Fruit fly (Drosophila melanogaster) whole organism, embryonic: ENCODE measurements around the gene mTerf3.

Source experiments
- CG10267 ChIP-seq: fragments of 200-800 bp; sonication (Bioruptor generic); optimal IDR thresholded peaks from 2 replicates; lab custom pipeline; 2018; ENCODE audit warnings: missing biosample characterization, mild to moderate bottlenecking, missing genetic modification characterization, moderate library complexity
- CG10565 ChIP-seq: fragments of 200-800 bp; sonication (Bioruptor generic); optimal IDR thresholded peaks from 3 replicates; lab custom pipeline; 2016; ENCODE audit warnings: missing biosample characterization, mild to moderate bottlenecking, missing genetic modification characterization
- CG11456 ChIP-seq: fragments of 200-800 bp; sonication (Bioruptor generic); IDR thresholded peaks from 3 replicates; pipeline ENCODE4 v1.3.6; 2022; ENCODE audit warnings: missing biosample characterization, missing genetic modification characterization
- CG11695 ChIP-seq: fragments of 200-800 bp; sonication (Bioruptor generic); IDR thresholded peaks from 3 replicates; pipeline ENCODE4 v1.3.6; 2022; ENCODE audit warnings: missing biosample characterization, missing genetic modification characterization
- CG12155 ChIP-seq: fragments of 200-800 bp; sonication (Bioruptor generic); optimal IDR thresholded peaks from 3 replicates; lab custom pipeline; 2016; ENCODE audit warnings: missing biosample characterization, missing genetic modification characterization
- CG14667 ChIP-seq: fragments of 200-800 bp; sonication (Bioruptor generic); IDR thresholded peaks from 2 replicates; pipeline ENCODE4 v1.3.6; 2022; ENCODE audit warnings: missing biosample characterization, missing genetic modification characterization
- CG17912 ChIP-seq: fragments of 200-800 bp; sonication (Bioruptor generic); optimal IDR thresholded peaks from 2 replicates; lab custom pipeline; 2018; ENCODE audit warnings: missing biosample characterization, mild to moderate bottlenecking, missing genetic modification characterization
- CG30403 ChIP-seq: fragments of 200-800 bp; sonication (Bioruptor generic); optimal IDR thresholded peaks from 3 replicates; lab custom pipeline; 2016; ENCODE audit warnings: missing biosample characterization, missing genetic modification characterization
- CG3281 ChIP-seq: fragments of 200-800 bp; sonication (Bioruptor generic); optimal IDR thresholded peaks from 3 replicates; lab custom pipeline; 2017; ENCODE audit warnings: missing biosample characterization, mild to moderate bottlenecking, missing genetic modification characterization
- CG6272 ChIP-seq: fragments of 200-800 bp; sonication (Bioruptor generic); IDR thresholded peaks from 2 replicates; pipeline ENCODE4 v1.3.6; 2022; ENCODE audit warnings: missing biosample characterization, missing genetic modification characterization
- CG7357 ChIP-seq: fragments of 200-800 bp; sonication (Bioruptor generic); IDR thresholded peaks from 3 replicates; pipeline ENCODE4 v1.3.6; 2022; ENCODE audit warnings: missing biosample characterization, missing genetic modification characterization
- CG7928 ChIP-seq: fragments of 200-800 bp; sonication (Bioruptor generic); optimal IDR thresholded peaks from 2 replicates; lab custom pipeline; 2017; ENCODE audit warnings: missing biosample characterization, mild to moderate bottlenecking, missing genetic modification characterization
- D19A ChIP-seq: fragments of 200-800 bp; optimal IDR thresholded peaks from 3 replicates; lab custom pipeline; 2019; ENCODE audit warnings: missing biosample characterization, mild to moderate bottlenecking, missing genetic modification characterization, moderate library complexity
- Doc2 ChIP-seq: fragments of 200-800 bp; sonication (Bioruptor generic); IDR thresholded peaks from 2 replicates; pipeline ENCODE4 v1.3.6; 2022; ENCODE audit warnings: missing biosample characterization, missing genetic modification characterization
- Drgx ChIP-seq: fragments of 200-800 bp; sonication (Bioruptor generic); IDR thresholded peaks from 2 replicates; pipeline ENCODE4 v1.3.6; 2022; ENCODE audit warnings: missing biosample characterization, missing genetic modification characterization
- Elba2 ChIP-seq: fragments of 200-800 bp; sonication (Bioruptor generic); optimal IDR thresholded peaks from 3 replicates; lab custom pipeline; 2016; ENCODE audit warnings: missing biosample characterization, missing genetic modification characterization
- Ets97D ChIP-seq: fragments of 200-800 bp; sonication (Bioruptor generic); optimal IDR thresholded peaks from 3 replicates; lab custom pipeline; 2016; ENCODE audit warnings: missing biosample characterization, missing genetic modification characterization
- Fer1 ChIP-seq: fragments of 200-800 bp; sonication (Bioruptor generic); optimal IDR thresholded peaks from 2 replicates; lab custom pipeline; 2017; ENCODE audit warnings: missing biosample characterization, mild to moderate bottlenecking, missing genetic modification characterization
- Hmr ChIP-seq: fragments of 200-800 bp; sonication (Bioruptor generic); optimal IDR thresholded peaks from 3 replicates; lab custom pipeline; 2017; ENCODE audit warnings: mild to moderate bottlenecking, missing biosample characterization, missing genetic modification reagents, missing genetic modification characterization
- Hr78 ChIP-seq, 2 experiments: fragments of 200-800 bp in 1 of 2; fragments of >200 bp in 1 of 2; sonication (Bioruptor generic) in 1 of 2; optimal IDR thresholded peaks; 2 replicates each; lab custom pipeline; 2017 to 2019; ENCODE audit warnings: missing biosample characterization in 2 of 2, missing genetic modification characterization in 2 of 2, mild to moderate bottlenecking in 1 of 2, moderate library complexity in 1 of 2
- Lhr ChIP-seq: fragments of 200-800 bp; sonication (Bioruptor generic); optimal IDR thresholded peaks from 3 replicates; lab custom pipeline; 2017; ENCODE audit warnings: mild to moderate bottlenecking, missing biosample characterization, missing genetic modification reagents, missing genetic modification characterization
- Med ChIP-seq: fragments of 200-800 bp; sonication (Bioruptor generic); peaks from one replicate; lab custom pipeline; 2016; ENCODE audit warnings: missing biosample characterization, missing genetic modification characterization, mild to moderate bottlenecking, inconsistent platforms, moderate library complexity
- Mes4 ChIP-seq: fragments of 200-800 bp; sonication (Bioruptor generic); optimal IDR thresholded peaks from 2 replicates; lab custom pipeline; 2016; ENCODE audit warnings: missing biosample characterization, missing genetic modification characterization
- NFAT ChIP-seq: fragments of 200-800 bp; sonication (Bioruptor generic); IDR thresholded peaks from 2 replicates; pipeline ENCODE4 v1.3.6; 2022; ENCODE audit warnings: missing biosample characterization, missing genetic modification characterization
- Neu2 ChIP-seq: fragments of 200-800 bp; sonication (Bioruptor generic); optimal IDR thresholded peaks from 3 replicates; lab custom pipeline; 2016; ENCODE audit warnings: missing biosample characterization, missing genetic modification characterization, borderline replicate concordance
- Oli ChIP-seq: fragments of 200-800 bp; sonication (Bioruptor generic); optimal IDR thresholded peaks from 2 replicates; lab custom pipeline; 2018; ENCODE audit warnings: missing biosample characterization, mild to moderate bottlenecking, missing genetic modification characterization, moderate library complexity
- Sry-β ChIP-seq: fragments of 200-800 bp; sonication (Bioruptor generic); optimal IDR thresholded peaks from 2 replicates; lab custom pipeline; 2018; ENCODE audit warnings: missing biosample characterization, mild to moderate bottlenecking, missing genetic modification characterization, moderate library complexity
- Taf1 ChIP-seq: fragments of 200-800 bp; sonication (Bioruptor generic); IDR thresholded peaks from 2 replicates; pipeline ENCODE4 v1.3.6; 2022; ENCODE audit warnings: missing biosample characterization, missing genetic modification characterization
- Xbp1 ChIP-seq: fragments of 200-800 bp; sonication (Bioruptor generic); optimal IDR thresholded peaks from 3 replicates; lab custom pipeline; 2016; ENCODE audit warnings: missing biosample characterization, mild to moderate bottlenecking, missing genetic modification characterization
- abd-A ChIP-seq: fragments of 200-800 bp; sonication (Bioruptor generic); optimal IDR thresholded peaks from 3 replicates; lab custom pipeline; 2019; ENCODE audit warnings: missing biosample characterization, mild to moderate bottlenecking, missing genetic modification characterization, moderate library complexity
- ap ChIP-seq: fragments of 200-800 bp; sonication (Bioruptor generic); IDR thresholded peaks from 2 replicates; pipeline ENCODE4 v1.3.6; 2022; ENCODE audit warnings: missing biosample characterization, missing genetic modification characterization
- ash1 ChIP-seq: fragments of 200-800 bp; sonication (Bioruptor generic); optimal IDR thresholded peaks from 2 replicates; lab custom pipeline; 2018; ENCODE audit warnings: missing biosample characterization, mild to moderate bottlenecking, missing genetic modification characterization
- bowl ChIP-seq: fragments of 200-800 bp; sonication (Bioruptor generic); IDR thresholded peaks from 2 replicates; pipeline ENCODE4 v1.3.6; 2022; ENCODE audit warnings: missing biosample characterization, missing genetic modification characterization
- dan ChIP-seq: fragments of 200-800 bp; sonication (Bioruptor generic); IDR thresholded peaks from 2 replicates; pipeline ENCODE4 v1.3.6; 2022; ENCODE audit warnings: missing biosample characterization, missing genetic modification characterization
- ewg ChIP-seq: fragments of 200-800 bp; sonication (Bioruptor generic); optimal IDR thresholded peaks from 3 replicates; lab custom pipeline; 2017; ENCODE audit warnings: mild to moderate bottlenecking, missing biosample characterization, missing genetic modification reagents, missing genetic modification characterization
- exex ChIP-seq: fragments of 200-800 bp; sonication (Bioruptor generic); optimal IDR thresholded peaks from 4 replicates; lab custom pipeline; 2018; ENCODE audit warnings: missing biosample characterization, mild to moderate bottlenecking, missing genetic modification characterization, moderate library complexity
- ham ChIP-seq: fragments of 200-800 bp; sonication (Bioruptor generic); IDR thresholded peaks from 2 replicates; pipeline ENCODE4 v1.3.6; 2022; ENCODE audit warnings: missing biosample characterization, missing genetic modification characterization
- hth ChIP-seq: fragments of >200 bp; optimal IDR thresholded peaks from 2 replicates; lab custom pipeline; 2017; ENCODE audit warnings: inconsistent platforms
- nau ChIP-seq: fragments of 200-800 bp; sonication (Bioruptor generic); optimal IDR thresholded peaks from 3 replicates; lab custom pipeline; 2017; ENCODE audit warnings: missing biosample characterization, mild to moderate bottlenecking, missing genetic modification characterization, missing genetic modification reagents
- odd ChIP-seq: fragments of 200-800 bp; sonication (Bioruptor generic); optimal IDR thresholded peaks from 2 replicates; lab custom pipeline; 2017; ENCODE audit warnings: missing biosample characterization, mild to moderate bottlenecking, missing genetic modification characterization
- pb ChIP-seq: fragments of 200-800 bp; sonication (Bioruptor generic); optimal IDR thresholded peaks from 3 replicates; lab custom pipeline; 2016; ENCODE audit warnings: missing biosample characterization, missing genetic modification characterization
- peb ChIP-seq: fragments of 200-800 bp; sonication (Bioruptor generic); IDR thresholded peaks from 2 replicates; pipeline ENCODE4 v1.3.6; 2022; ENCODE audit warnings: missing biosample characterization, missing genetic modification characterization
- pho ChIP-seq: fragments of 200-800 bp; sonication (Bioruptor generic); optimal IDR thresholded peaks from 2 replicates; lab custom pipeline; 2016; ENCODE audit warnings: missing biosample characterization, missing genetic modification characterization
- pzg ChIP-seq: fragments of 200-800 bp; sonication (Bioruptor generic); optimal IDR thresholded peaks from 3 replicates; lab custom pipeline; 2018; ENCODE audit warnings: missing biosample characterization, mild to moderate bottlenecking, missing genetic modification characterization, moderate library complexity
- rib ChIP-seq: fragments of 200-800 bp; sonication (Bioruptor generic); IDR thresholded peaks from 2 replicates; pipeline ENCODE4 v1.3.6; 2022; ENCODE audit warnings: missing biosample characterization, missing genetic modification characterization
- row ChIP-seq: fragments of 200-800 bp; sonication (Bioruptor generic); IDR thresholded peaks from 3 replicates; pipeline ENCODE4 v1.3.6; 2022; ENCODE audit warnings: missing biosample characterization, missing genetic modification characterization
- slou ChIP-seq: fragments of 200-800 bp; sonication (Bioruptor generic); optimal IDR thresholded peaks from 3 replicates; lab custom pipeline; 2016; ENCODE audit warnings: missing biosample characterization, missing genetic modification characterization
- stwl ChIP-seq: fragments of 200-800 bp; sonication (Bioruptor generic); optimal IDR thresholded peaks from 3 replicates; lab custom pipeline; 2018; ENCODE audit warnings: missing biosample characterization, mild to moderate bottlenecking, missing genetic modification characterization, moderate library complexity
- tgo ChIP-seq: fragments of 200-800 bp; sonication (Bioruptor generic); IDR thresholded peaks from 3 replicates; pipeline ENCODE4 v1.3.6; 2022; ENCODE audit warnings: missing biosample characterization, missing genetic modification characterization
- tll ChIP-seq, 2 experiments: fragments of 200-800 bp in 1 of 2; fragments of >200 bp in 1 of 2; sonication (Bioruptor generic) in 1 of 2; optimal IDR thresholded peaks; 2 replicates each; lab custom pipeline; 2017 to 2019; ENCODE audit warnings: missing biosample characterization in 2 of 2, missing genetic modification characterization in 2 of 2, mild to moderate bottlenecking in 1 of 2, moderate library complexity in 1 of 2
- wek ChIP-seq: fragments of 200-800 bp; sonication (Bioruptor generic); optimal IDR thresholded peaks from 3 replicates; lab custom pipeline; 2018; ENCODE audit warnings: missing biosample characterization, mild to moderate bottlenecking, missing genetic modification characterization, moderate library complexity

mTerf3 gene

DNA sequence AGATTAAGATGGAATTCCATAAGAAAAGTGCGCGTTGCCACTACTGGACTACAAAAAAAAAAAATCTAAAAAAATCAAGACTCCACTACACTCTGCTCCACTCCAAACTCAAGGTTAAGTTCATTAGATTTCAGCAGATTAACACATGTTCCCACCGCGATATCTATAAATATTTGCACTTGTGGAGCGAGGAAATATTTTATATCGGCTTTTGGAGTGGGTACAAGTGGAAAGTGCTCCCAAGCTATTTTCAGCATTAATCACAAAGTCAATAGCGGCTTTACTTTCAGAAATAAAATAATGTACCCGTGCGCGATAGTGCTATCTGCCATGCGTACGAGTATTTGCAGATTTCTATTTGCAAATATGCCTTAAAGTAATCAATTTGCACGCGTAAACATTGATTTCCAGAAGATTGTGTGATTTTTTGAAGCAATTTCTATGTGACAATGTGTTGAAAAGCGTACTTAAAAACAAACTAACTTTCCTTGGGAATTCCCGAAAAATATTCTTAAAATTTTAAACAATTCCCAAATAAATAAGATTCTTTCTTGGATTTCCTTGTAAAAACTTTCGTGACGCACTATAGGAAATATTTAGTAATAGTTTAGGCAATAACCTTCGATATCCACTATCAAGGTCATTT is 17.2 kb upstream of the mTerf3 start (continued):
- TF ChIP-seq stwl (tag; lab: Kevin White, UChicago) (no peak), slou (GFP tag; lab: Kevin White, UChicago) (no peak), CG7928 (GFP tag; lab: Kevin White, UChicago) (no peak), Mes4 (GFP tag; lab: Kevin White, UChicago) (no peak), Fer1 (GFP tag; lab: Kevin White, UChicago) (peak; percentile 10), D19A (tag; lab: Kevin White, UChicago) (no peak), wek (GFP tag; lab: Kevin White, UChicago) (no peak), hth (lab: Kevin White, UChicago) (no peak), CG10267 (tag; lab: Kevin White, UChicago) (no peak), CG7357 (GFP tag; lab: Robert Waterston, UW) (no peak), CG11695 (GFP tag; lab: Robert Waterston, UW) (0 out of 3 replicates have a peak, but pooled peaks have one; percentile 17), Ets97D (GFP tag; lab: Kevin White, UChicago) (no peak), dan (GFP tag; lab: Robert Waterston, UW) (no peak), CG10565 (GFP tag; lab: Kevin White, UChicago) (no peak), Neu2 (no peak), ap (GFP tag; lab: Robert Waterston, UW) (no peak), pzg (GFP tag; lab: Kevin White, UChicago) (no peak), Taf1 (GFP tag; lab: Robert Waterston, UW) (no peak), Hr78 (GFP tag; optimal IDR thresholded peaks at IDR 0.05; lab: Kevin White, UChicago) (no peak), tll (GFP tag; optimal IDR thresholded peaks at IDR 0.05; lab: Kevin White, UChicago) (no peak), Drgx (GFP tag; lab: Robert Waterston, UW) (no peak), ham (GFP tag; lab: Robert Waterston, UW) (no peak), CG17912 (no peak), CG6272 (no peak), odd (GFP tag; lab: Kevin White, UChicago) (no peak), ewg (no peak), exex (tag; lab: Kevin White, UChicago) (peak; percentile 43), peb (no peak), abd-A (tag; lab: Kevin White, UChicago) (no peak), CG12155 (GFP tag; lab: Kevin White, UChicago) (no peak), CG11456 (GFP tag; lab: Robert Waterston, UW) (no peak), NFAT (GFP tag; lab: Robert Waterston, UW) (no peak), Xbp1 (no peak), pb (GFP tag; lab: Kevin White, UChicago) (no peak), rib (GFP tag; lab: Robert Waterston, UW) (0 out of 2 replicates have a peak, but pooled peaks have one; percentile 8), Med (GFP tag; lab: Kevin White, UChicago) (peak; percentile 81), Doc2 (GFP tag; lab: Robert Waterston, UW) (no peak), CG3281 (GFP tag; lab: Kevin White, UChicago) (peak; percentile 40), CG14667 (GFP tag; lab: Robert Waterston, UW) (no peak), Oli (tag; lab: Kevin White, UChicago) (no peak), ash1 (GFP tag; lab: Kevin White, UChicago) (no peak), Hmr (GFP tag; lab: Kevin White, UChicago) (peak; percentile 42), bowl (GFP tag; lab: Robert Waterston, UW) (no peak), Sry-β (GFP tag; lab: Kevin White, UChicago) (no peak), pho (GFP tag; lab: Kevin White, UChicago) (no peak), tgo (GFP tag; lab: Robert Waterston, UW) (no peak; the same call in 2 of the 3 replicates), CG30403 (GFP tag; lab: Kevin White, UChicago) (no peak), Elba2 (GFP tag; lab: Kevin White, UChicago) (no peak), Lhr (GFP tag; lab: Kevin White, UChicago) (no peak), row (GFP tag; lab: Robert Waterston, UW) (no peak), nau (GFP tag; lab: Kevin White, UChicago) (no peak)
